Worm (Caenorhabditis elegans): Measurements from ENCODE around the gene F48C5.2.
A peak's percentile ranks its signal among the peaks of the same experiment; 100 is the strongest.

F48C5.2 gene

DNA sequence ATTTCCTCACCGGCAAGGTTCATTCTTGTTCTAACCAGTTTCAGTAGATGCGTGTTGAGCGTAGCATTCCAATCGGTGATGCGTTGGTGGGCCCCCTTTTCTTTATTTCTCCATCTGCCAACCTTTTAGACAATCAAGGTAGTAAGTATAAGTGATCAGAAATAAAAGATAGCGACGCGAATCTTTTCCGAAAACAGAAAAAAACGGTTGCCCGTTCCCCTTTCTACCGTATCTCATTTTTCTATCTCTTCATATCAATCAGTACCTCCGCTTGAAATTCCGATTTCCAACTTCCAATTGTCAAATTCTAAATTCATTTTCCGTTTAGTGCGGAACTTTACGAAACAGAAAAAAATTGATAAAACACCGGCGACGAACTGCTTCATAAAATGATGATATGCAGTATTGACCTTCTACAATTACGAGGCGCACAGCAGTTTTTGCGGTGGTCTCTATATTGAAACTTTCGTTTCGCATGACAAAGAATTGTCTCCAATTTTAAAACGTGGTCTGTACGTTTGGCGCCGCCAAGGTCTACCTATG, 25.3 kb upstream of the F48C5.2 start (continued):
- TF ChIP-seq ceh-62 (tag; optimal IDR thresholded peaks at IDR 0.05) (no peak), fkh-10 (GFP tag; optimal IDR thresholded peaks at IDR 0.05) (no peak), ceh-32 (tag; optimal IDR thresholded peaks at IDR 0.05; ENCODE audit: poor library complexity) (no peak), spr-1 (tag; optimal IDR thresholded peaks at IDR 0.05) (no peak), nhr-111 (GFP tag; optimal IDR thresholded peaks at IDR 0.05) (no peak), nhr-42 (GFP tag; IDR thresholded peaks at IDR 0.05) (no peak), zag-1 (tag; optimal IDR thresholded peaks at IDR 0.05) (no peak), F26F4.8 (GFP tag; conservative IDR thresholded peaks at IDR 0.05) (no peak), Y105C5A.15 (GFP tag; IDR thresholded peaks at IDR 0.05) (no peak), tag-97 (GFP tag; IDR thresholded peaks at IDR 0.05) (no peak), F10B5.3 (tag; optimal IDR thresholded peaks at IDR 0.05) (no peak), unc-130 (GFP tag; optimal IDR thresholded peaks at IDR 0.05) (no peak), snpc-4 (tag; optimal IDR thresholded peaks at IDR 0.05) (no peak), unc-39 (tag; optimal IDR thresholded peaks at IDR 0.05) (no peak), arid-1 (GFP tag; conservative IDR thresholded peaks at IDR 0.05) (no peak), F49E8.2 (tag; optimal IDR thresholded peaks at IDR 0.05; ENCODE audit: borderline replicate concordance) (no peak), daf-8 (GFP tag; IDR thresholded peaks at IDR 0.05) (no peak), unc-62 (GFP tag; optimal IDR thresholded peaks at IDR 0.05 in 1 of 2) (peak in 1 of 2 experiments; percentile 78), unc-62 (tag; optimal IDR thresholded peaks at IDR 0.05) (no peak), aha-1 (tag) (peak; percentile 68), ztf-11 (tag; optimal IDR thresholded peaks at IDR 0.05) (no peak), lin-39 (tag; optimal IDR thresholded peaks at IDR 0.05) (no peak), dmd-6 (GFP tag; IDR thresholded peaks at IDR 0.05) (peak; percentile 18), nhr-48 (tag; optimal IDR thresholded peaks at IDR 0.05) (no peak), fos-1 (tag; optimal IDR thresholded peaks at IDR 0.05) (no peak), lir-3 (tag; optimal IDR thresholded peaks at IDR 0.05) (no peak), daf-16 (GFP tag; optimal IDR thresholded peaks at IDR 0.05) (no peak), daf-16 (tag; optimal IDR thresholded peaks at IDR 0.05) (no peak), D1046.2 (GFP tag; IDR thresholded peaks at IDR 0.05) (no peak), nhr-28 (tag; optimal IDR thresholded peaks at IDR 0.05) (peak; percentile 32), mes-2 (tag; optimal IDR thresholded peaks at IDR 0.05; ENCODE audit: poor library complexity, severe bottlenecking) (peak; percentile 28), mxl-3 (GFP tag; optimal IDR thresholded peaks at IDR 0.05) (peak; percentile 5), ceh-44 (GFP tag; IDR thresholded peaks at IDR 0.05) (no peak), lim-7 (GFP tag; IDR thresholded peaks at IDR 0.05) (no peak)

DNA sequence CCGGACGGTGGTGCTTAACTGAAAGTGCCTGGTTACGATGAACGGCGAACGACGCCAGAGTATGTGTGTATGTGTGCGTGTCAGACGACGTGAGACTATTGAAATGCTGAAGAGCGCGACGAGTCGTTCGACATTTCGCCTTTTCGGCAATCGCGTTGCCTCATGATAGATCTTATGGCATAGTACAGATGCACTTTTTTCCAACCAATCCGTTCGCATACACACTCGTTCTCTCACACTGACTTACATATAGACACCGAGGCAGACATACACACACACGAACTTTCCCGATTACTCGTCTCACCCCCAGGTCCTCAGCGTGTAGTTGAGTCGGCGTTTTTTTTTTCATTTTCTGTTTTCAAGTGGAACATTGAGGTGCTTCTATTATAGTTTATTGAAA, 24.6 kb upstream of the F48C5.2 start:
- peak; percentile 88 for TF ChIP-seq aha-1 (tag)
- no peak for TF ChIP-seq daf-16 (GFP tag; optimal IDR thresholded peaks at IDR 0.05)
- TF ChIP-seq daf-16 (tag; optimal IDR thresholded peaks at IDR 0.05), result no peak
- TF ChIP-seq snpc-1.2 (GFP tag; IDR thresholded peaks at IDR 0.05), result no peak
- TF ChIP-seq mes-2 (tag; optimal IDR thresholded peaks at IDR 0.05; ENCODE audit: poor library complexity, severe bottlenecking), result peak; percentile 7
- TF ChIP-seq mep-1 (tag; optimal IDR thresholded peaks at IDR 0.05), result peak; percentile 52
- TF ChIP-seq dmd-9 (GFP tag; IDR thresholded peaks at IDR 0.05), result no peak
- no peak for TF ChIP-seq vab-7 (GFP tag; IDR thresholded peaks at IDR 0.05)
- TF ChIP-seq lsy-2 (tag; optimal IDR thresholded peaks at IDR 0.05), result peak; percentile 8 to 37
- TF ChIP-seq ZK337.2 (GFP tag; IDR thresholded peaks at IDR 0.05), result no peak
- TF ChIP-seq zfp-3 (GFP tag; conservative IDR thresholded peaks at IDR 0.05), result no peak
- TF ChIP-seq dpl-1 (GFP tag; optimal IDR thresholded peaks at IDR 0.05), result no peak
- TF ChIP-seq dmd-6 (GFP tag; IDR thresholded peaks at IDR 0.05), result peak; percentile 10; the same call in 1 of the 2 replicates
- no peak for TF ChIP-seq lin-29 (GFP tag; IDR thresholded peaks at IDR 0.05)
- no peak for TF ChIP-seq attf-4 (tag; optimal IDR thresholded peaks at IDR 0.05)
- TF ChIP-seq zip-2 (tag; optimal IDR thresholded peaks at IDR 0.05), result no peak
- TF ChIP-seq mxl-3 (GFP tag; optimal IDR thresholded peaks at IDR 0.05), result no peak
- no peak for TF ChIP-seq tra-1 (GFP tag; IDR thresholded peaks at IDR 0.05)
- peak; percentile 55 for TF ChIP-seq nhr-28 (tag; optimal IDR thresholded peaks at IDR 0.05)
- TF ChIP-seq nhr-10 (tag; optimal IDR thresholded peaks at IDR 0.05), result peak; percentile 4
- TF ChIP-seq set-16 (GFP tag; IDR thresholded peaks at IDR 0.05), result no peak
- no peak for TF ChIP-seq fkh-10 (GFP tag; optimal IDR thresholded peaks at IDR 0.05)
- no peak for TF ChIP-seq daf-8 (GFP tag; IDR thresholded peaks at IDR 0.05)
- TF ChIP-seq T26A8.4 (GFP tag; IDR thresholded peaks at IDR 0.05), result no peak
- TF ChIP-seq lin-39 (tag; optimal IDR thresholded peaks at IDR 0.05), result no peak
- TF ChIP-seq ZK546.5 (tag; optimal IDR thresholded peaks at IDR 0.05), result no peak
- TF ChIP-seq ceh-20 (GFP tag; IDR thresholded peaks at IDR 0.05), result peak; percentile 13; the same call in 1 of the 2 replicates
- no peak for TF ChIP-seq spr-1 (tag; optimal IDR thresholded peaks at IDR 0.05)
- TF ChIP-seq lir-3 (tag; optimal IDR thresholded peaks at IDR 0.05), result no peak

Measured in whole organism, L4 larva.